Worm (Caenorhabditis elegans) whole organism, mixed stage, embryonic: Measurements from ENCODE around the gene srh-15.

Experiments used
- cnd-1 ChIP-seq: fragments of 200-800 bp; sonication (Bioruptor generic); optimal IDR thresholded peaks from 2 replicates; lab custom pipeline; 2018; ENCODE audit warnings: mild to moderate bottlenecking, missing genetic modification characterization, missing compliant biosample characterization
- elt-3 ChIP-seq: fragments of 150-350 bp; optimal IDR thresholded peaks from 2 replicates; lab custom pipeline; 2014; ENCODE audit warnings: missing biosample characterization, missing genetic modification characterization
- ham-2 ChIP-seq: fragments of 200-800 bp; sonication (Bioruptor generic); optimal IDR thresholded peaks from 2 replicates; lab custom pipeline; 2018; ENCODE audit warnings: mild to moderate bottlenecking, missing genetic modification characterization, missing compliant biosample characterization
- lin-13 ChIP-seq: fragments of 150-350 bp; optimal IDR thresholded peaks from 2 replicates; lab custom pipeline; 2014; ENCODE audit warnings: missing biosample characterization, missing genetic modification characterization
- mab-5 ChIP-seq: fragments of 150-350 bp; optimal IDR thresholded peaks from 2 replicates; lab custom pipeline; 2014; ENCODE audit warnings: missing biosample characterization, missing genetic modification characterization
- mls-2 ChIP-seq: sonication (generic microtip); optimal IDR thresholded peaks from 2 replicates; lab custom pipeline; 2016; ENCODE audit warnings: mild to moderate bottlenecking, missing genetic modification characterization, moderate library complexity, missing compliant biosample characterization

DNA sequence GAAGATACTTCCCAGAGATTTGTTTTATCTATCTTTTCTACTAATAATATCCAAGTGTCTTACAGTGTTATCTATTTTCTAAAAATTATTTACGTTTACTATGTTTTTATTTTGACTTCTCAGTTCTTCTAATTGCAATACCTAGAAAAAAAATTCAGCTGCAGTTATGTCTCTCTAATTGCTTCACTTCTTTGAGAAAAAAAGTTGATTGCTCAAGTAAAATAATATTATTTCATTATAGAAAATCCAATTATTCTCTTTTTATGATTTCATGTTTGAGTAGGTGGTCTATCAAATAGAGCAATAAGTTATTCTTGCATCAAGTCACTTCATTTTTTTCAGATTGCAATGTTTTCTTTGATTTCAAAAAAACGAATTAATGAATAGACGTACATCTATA, 45.7 kb downstream of the srh-15 start:
- TF ChIP-seq mab-5 (tag; lab: Kevin White, UChicago) (no peak), lin-13 (tag; lab: Kevin White, UChicago) (no peak), elt-3 (tag; lab: Kevin White, UChicago) (no peak), ham-2 (GFP tag; lab: Kevin White, UChicago) (no peak), cnd-1 (no peak), mls-2 (no peak)
